Worm (Caenorhabditis elegans) whole organism, mixed stage, embryonic: Measurements from ENCODE around the gene bir-1.
A peak's percentile ranks its signal among the peaks of the same experiment; 100 is the strongest.

ENCODE experiments used
- M03D4.4 ChIP-seq: sonication (generic microtip); optimal IDR thresholded peaks from 2 replicates; lab custom pipeline; 2017; ENCODE audit warnings: mild to moderate bottlenecking, missing genetic modification characterization, missing compliant biosample characterization
- bed-3 ChIP-seq: fragments of 200-800 bp; sonication (Bioruptor generic); optimal IDR thresholded peaks from 3 replicates; lab custom pipeline; 2018; ENCODE audit warnings: mild to moderate bottlenecking, missing genetic modification characterization, moderate library complexity, missing compliant biosample characterization
- blmp-1 ChIP-seq: fragments of 150-350 bp; optimal IDR thresholded peaks from 2 replicates; lab custom pipeline; 2014; ENCODE audit warnings: missing biosample characterization, missing genetic modification characterization
- ceh-39 ChIP-seq: fragments of 150-350 bp; optimal IDR thresholded peaks from 2 replicates; lab custom pipeline; 2014; ENCODE audit warnings: missing biosample characterization, missing genetic modification characterization
- ceh-43 ChIP-seq: fragments of 200-800 bp; sonication (Bioruptor generic); optimal IDR thresholded peaks from 2 replicates; lab custom pipeline; 2018; ENCODE audit warnings: mild to moderate bottlenecking, missing genetic modification characterization, moderate library complexity, missing compliant biosample characterization
- ceh-83 ChIP-seq: fragments of 200-800 bp; sonication (Bioruptor generic); optimal IDR thresholded peaks from 2 replicates; lab custom pipeline; 2018; ENCODE audit warnings: mild to moderate bottlenecking, missing genetic modification characterization, missing compliant biosample characterization
- ces-1 ChIP-seq: fragments of 150-350 bp; optimal IDR thresholded peaks from 2 replicates; lab custom pipeline; 2014; ENCODE audit warnings: missing biosample characterization, missing genetic modification reagents, missing genetic modification characterization
- cnd-1 ChIP-seq: fragments of 200-800 bp; sonication (Bioruptor generic); optimal IDR thresholded peaks from 2 replicates; lab custom pipeline; 2018; ENCODE audit warnings: mild to moderate bottlenecking, missing genetic modification characterization, missing compliant biosample characterization
- drap-1 ChIP-seq: fragments of 200-800 bp; sonication (Bioruptor generic); optimal IDR thresholded peaks from 3 replicates; lab custom pipeline; 2018; ENCODE audit warnings: mild to moderate bottlenecking, missing genetic modification characterization, missing compliant biosample characterization
- elt-1 ChIP-seq: sonication (generic microtip); optimal IDR thresholded peaks from 2 replicates; lab custom pipeline; 2017; ENCODE audit warnings: missing genetic modification characterization, mild to moderate bottlenecking, missing compliant biosample characterization, antibody characterized with exemption, moderate library complexity, borderline replicate concordance; ENCODE audit not compliant: insufficient read depth
- elt-3 ChIP-seq: fragments of 150-350 bp; optimal IDR thresholded peaks from 2 replicates; lab custom pipeline; 2014; ENCODE audit warnings: missing biosample characterization, missing genetic modification characterization
- flh-1 ChIP-seq: fragments of 200-800 bp; sonication (Bioruptor generic); optimal IDR thresholded peaks from 2 replicates; lab custom pipeline; 2018; ENCODE audit warnings: mild to moderate bottlenecking, missing genetic modification characterization, moderate library complexity, missing compliant biosample characterization
- ham-2 ChIP-seq: fragments of 200-800 bp; sonication (Bioruptor generic); optimal IDR thresholded peaks from 2 replicates; lab custom pipeline; 2018; ENCODE audit warnings: mild to moderate bottlenecking, missing genetic modification characterization, missing compliant biosample characterization
- hlh-1 ChIP-seq: fragments of 150-350 bp; optimal IDR thresholded peaks from 2 replicates; lab custom pipeline; 2014; ENCODE audit warnings: missing biosample characterization, missing genetic modification reagents, missing genetic modification characterization
- lin-13 ChIP-seq: fragments of 150-350 bp; optimal IDR thresholded peaks from 2 replicates; lab custom pipeline; 2014; ENCODE audit warnings: missing biosample characterization, missing genetic modification characterization
- lin-32 ChIP-seq: fragments of 200-800 bp; sonication (Bioruptor generic); optimal IDR thresholded peaks from 2 replicates; lab custom pipeline; 2018; ENCODE audit warnings: mild to moderate bottlenecking, missing genetic modification characterization, missing compliant biosample characterization
- lsy-2 ChIP-seq: fragments of 150-350 bp; optimal IDR thresholded peaks from 2 replicates; lab custom pipeline; 2014; ENCODE audit warnings: missing biosample characterization, missing genetic modification characterization
- mab-5 ChIP-seq: fragments of 150-350 bp; optimal IDR thresholded peaks from 2 replicates; lab custom pipeline; 2014; ENCODE audit warnings: missing biosample characterization, missing genetic modification characterization
- mep-1 ChIP-seq: fragments of 150-350 bp; optimal IDR thresholded peaks from 2 replicates; lab custom pipeline; 2017; ENCODE audit warnings: missing biosample characterization, missing genetic modification reagents, missing genetic modification characterization, inconsistent platforms
- mls-2 ChIP-seq: sonication (generic microtip); optimal IDR thresholded peaks from 2 replicates; lab custom pipeline; 2016; ENCODE audit warnings: mild to moderate bottlenecking, missing genetic modification characterization, moderate library complexity, missing compliant biosample characterization
- nhr-12 ChIP-seq: fragments of 150-350 bp; optimal IDR thresholded peaks from 2 replicates; lab custom pipeline; 2014; ENCODE audit warnings: missing biosample characterization, missing genetic modification characterization
- nhr-2 ChIP-seq: fragments of 150-350 bp; optimal IDR thresholded peaks from 2 replicates; lab custom pipeline; 2014; ENCODE audit warnings: missing biosample characterization, missing genetic modification characterization
- nhr-237 ChIP-seq: fragments of 150-350 bp; optimal IDR thresholded peaks from 2 replicates; lab custom pipeline; 2014; ENCODE audit warnings: missing biosample characterization, missing genetic modification characterization
- nhr-28 ChIP-seq: fragments of 150-350 bp; optimal IDR thresholded peaks from 2 replicates; lab custom pipeline; 2014; ENCODE audit warnings: missing biosample characterization, missing genetic modification characterization
- pha-4 ChIP-seq: fragments of 150-350 bp; optimal IDR thresholded peaks from 2 replicates; lab custom pipeline; 2018; ENCODE audit warnings: missing biosample characterization, missing genetic modification reagents, missing genetic modification characterization
- sem-2 ChIP-seq: fragments of 200-800 bp; sonication (Bioruptor generic); optimal IDR thresholded peaks from 2 replicates; lab custom pipeline; 2018; ENCODE audit warnings: mild to moderate bottlenecking, missing genetic modification characterization, missing compliant biosample characterization
- snpc-4 ChIP-seq: fragments of 150-350 bp; optimal IDR thresholded peaks from 2 replicates; lab custom pipeline; 2014; ENCODE audit warnings: missing biosample characterization, missing genetic modification characterization
- sptf-1 ChIP-seq: sonication (generic microtip); optimal IDR thresholded peaks from 2 replicates; lab custom pipeline; 2017; ENCODE audit warnings: mild to moderate bottlenecking, missing genetic modification characterization, moderate library complexity, missing compliant biosample characterization
- tbx-8 ChIP-seq: fragments of 200-800 bp; sonication (Bioruptor generic); optimal IDR thresholded peaks from 2 replicates; lab custom pipeline; 2018; ENCODE audit warnings: mild to moderate bottlenecking, missing genetic modification characterization, moderate library complexity, missing compliant biosample characterization
- unc-120 ChIP-seq: sonication (generic microtip); optimal IDR thresholded peaks from 2 replicates; lab custom pipeline; 2017; ENCODE audit warnings: missing genetic modification characterization, missing compliant biosample characterization; ENCODE audit not compliant: poor library complexity, severe bottlenecking
- unc-62 ChIP-seq: fragments of 150-350 bp; optimal IDR thresholded peaks from 2 replicates; lab custom pipeline; 2014; ENCODE audit warnings: missing biosample characterization, missing genetic modification reagents, missing genetic modification characterization
- ztf-11 ChIP-seq: fragments of 150-350 bp; optimal IDR thresholded peaks from 2 replicates; lab custom pipeline; 2014; ENCODE audit warnings: missing biosample characterization, missing genetic modification characterization

Gene bir-1

DNA sequence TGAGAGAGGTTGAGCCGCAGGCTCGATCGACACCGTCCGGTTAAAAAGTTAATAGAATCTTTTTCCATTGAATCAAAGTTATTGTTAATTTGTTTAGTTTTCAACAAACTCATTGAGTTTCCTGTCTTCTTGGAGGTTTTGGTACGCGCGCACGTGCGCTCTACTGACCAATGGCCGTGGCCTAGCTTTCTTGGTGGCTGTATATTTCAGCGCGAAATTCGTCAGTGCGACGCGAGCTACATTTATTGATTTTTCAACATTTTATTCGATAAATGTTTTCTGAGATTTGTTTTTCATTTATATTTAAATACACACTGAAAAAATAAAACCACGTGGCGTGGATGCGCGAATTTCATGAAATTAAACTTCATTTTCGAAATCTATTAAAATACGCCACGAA lies at the start of gene bir-1:
Gene bir-1 (plus strand): TSS at position 312 of the 400 bp plus-strand sequence.
- TF ChIP-seq lsy-2 (tag; lab: Kevin White, UChicago) (peak; percentile 51), nhr-237 (peak; percentile 30), bed-3 (GFP tag; lab: Kevin White, UChicago) (no peak), ceh-39 (tag; lab: Kevin White, UChicago) (peak; percentile 76), mls-2 (no peak), lin-13 (tag; lab: Kevin White, UChicago) (peak; percentile 14), pha-4 (no peak), cnd-1 (no peak), ces-1 (GFP tag; lab: Kevin White, UChicago) (peak; percentile 55), lin-32 (GFP tag; lab: Kevin White, UChicago) (no peak), blmp-1 (no peak), ceh-83 (no peak), mep-1 (tag; lab: Kevin White, UChicago) (peak; percentile 83), hlh-1 (tag; lab: Kevin White, UChicago) (peak; percentile 57), nhr-2 (tag; lab: Kevin White, UChicago) (peak; percentile 26), snpc-4 (tag; lab: Kevin White, UChicago) (no peak), mab-5 (tag; lab: Kevin White, UChicago) (no peak), nhr-28 (tag; lab: Kevin White, UChicago) (no peak)
- TF ChIP-seq, all 35 proteins: peak for 8

DNA sequence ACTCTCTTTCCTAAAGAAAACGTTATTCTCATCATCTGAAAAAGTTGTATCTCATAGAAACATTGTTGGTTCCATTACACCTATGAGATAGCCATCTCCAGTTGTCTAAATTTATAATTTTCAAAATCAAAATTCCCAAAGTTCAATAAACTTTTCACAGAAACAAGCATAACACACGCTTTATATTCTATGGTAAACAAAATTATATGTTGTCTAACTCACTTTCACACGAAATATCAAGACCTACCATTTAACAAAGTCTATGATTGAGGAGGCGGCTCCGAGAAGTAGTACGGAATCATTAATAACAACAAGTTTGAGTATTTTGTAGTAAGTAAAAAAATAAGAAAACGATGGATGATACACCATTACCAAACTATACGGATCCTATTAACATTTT lies 45.5 kb upstream of the bir-1 start, which contains the start of gene srx-84:
Gene srx-84 (plus strand): TSS at position 301 of the 400 bp plus-strand sequence.
- TF ChIP-seq hlh-1 (tag; lab: Kevin White, UChicago) (no peak), unc-62 (no peak), sem-2 (GFP tag; lab: Kevin White, UChicago) (no peak), sptf-1 (tag; lab: Kevin White, UChicago) (no peak), mep-1 (tag; lab: Kevin White, UChicago) (no peak), ztf-11 (tag; lab: Kevin White, UChicago) (no peak), unc-120 (no peak), lsy-2 (tag; lab: Kevin White, UChicago) (no peak), lin-13 (tag; lab: Kevin White, UChicago) (no peak), snpc-4 (tag; lab: Kevin White, UChicago) (no peak), nhr-12 (tag; lab: Kevin White, UChicago) (no peak), mls-2 (no peak), mab-5 (tag; lab: Kevin White, UChicago) (no peak), cnd-1 (no peak), elt-3 (no peak), elt-1 (no peak), ham-2 (no peak), pha-4 (no peak)

DNA sequence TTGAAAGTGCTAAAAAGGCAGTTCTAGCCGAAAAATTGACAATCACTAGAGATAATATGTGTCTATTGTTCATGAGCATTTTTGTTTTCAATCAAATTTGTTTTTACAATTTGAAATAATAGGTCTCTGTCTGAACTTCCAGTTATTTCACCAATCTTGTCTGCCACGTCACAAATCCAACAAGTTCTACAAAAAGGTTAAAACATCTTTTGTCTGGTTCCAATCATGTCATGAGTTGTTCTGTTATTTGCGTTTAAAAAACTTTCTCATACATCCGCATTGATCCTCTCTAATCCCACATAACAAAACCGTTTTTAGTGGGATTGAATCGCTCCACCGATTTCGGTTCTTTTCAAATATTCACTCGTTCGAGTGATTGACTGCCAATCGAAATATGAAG lies 43.5 kb upstream of the bir-1 start, which contains the start of gene F35B12.9:
Gene F35B12.9 (plus strand): TSS at position 372 of the 400 bp plus-strand sequence.
- TF ChIP-seq unc-120 (no peak), sem-2 (GFP tag; lab: Kevin White, UChicago) (no peak), cnd-1 (no peak), ceh-43 (GFP tag; lab: Kevin White, UChicago) (no peak), mab-5 (tag; lab: Kevin White, UChicago) (no peak), elt-1 (no peak), tbx-8 (GFP tag; lab: Kevin White, UChicago) (no peak), lsy-2 (tag; lab: Kevin White, UChicago) (no peak), drap-1 (no peak), ham-2 (no peak)

DNA sequence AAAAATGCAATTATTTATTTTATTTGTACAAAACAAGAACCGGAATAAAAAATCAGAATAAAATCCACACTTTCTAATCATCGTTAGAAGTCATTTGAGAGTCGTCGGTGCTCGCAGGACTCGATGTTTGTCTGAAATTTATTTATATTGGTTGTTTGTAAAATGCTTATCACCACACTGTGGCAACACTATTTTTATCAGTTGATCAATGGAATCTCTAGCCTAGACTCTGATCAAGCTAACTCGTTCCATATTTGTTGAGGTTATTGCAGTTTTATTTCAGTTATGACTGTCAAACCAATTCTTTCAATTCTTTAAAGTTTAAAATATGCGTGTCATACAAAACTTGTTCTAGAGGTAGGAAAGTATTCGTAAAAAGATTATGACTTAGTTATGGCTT lies 39.8 kb upstream of the bir-1 start, which contains the start of gene dhs-20:
Gene dhs-20 (minus strand): TSS at position 80 of the 400 bp plus-strand sequence.
- no peak for TF ChIP-seq tbx-8 (GFP tag; lab: Kevin White, UChicago)
- TF ChIP-seq M03D4.4: no peak
- no peak for TF ChIP-seq unc-120
- no peak for TF ChIP-seq drap-1

DNA sequence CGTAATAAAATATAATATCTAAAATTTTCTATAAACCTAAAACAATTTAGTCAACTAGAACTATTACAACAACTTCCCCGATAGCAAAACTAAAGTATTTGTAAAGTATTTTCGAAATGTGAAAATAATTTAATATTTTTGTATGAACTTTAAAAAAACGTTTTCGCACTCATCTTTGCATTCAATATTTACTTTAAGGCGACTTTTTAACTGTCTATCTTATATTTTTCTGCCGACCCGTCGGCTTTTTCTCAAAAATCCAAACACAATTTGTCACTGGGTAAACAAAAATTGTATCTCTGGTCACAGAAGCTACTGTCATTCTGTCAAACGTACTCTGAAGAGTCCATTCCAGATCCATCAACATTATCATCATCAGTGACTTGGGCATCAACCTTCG lies 39.0 kb upstream of the bir-1 start:
- TF ChIP-seq drap-1 (no peak), tbx-8 (GFP tag; lab: Kevin White, UChicago) (no peak), mls-2 (no peak), flh-1 (GFP tag; lab: Kevin White, UChicago) (no peak), ztf-11 (tag; lab: Kevin White, UChicago) (no peak), nhr-237 (no peak), M03D4.4 (no peak), snpc-4 (tag; lab: Kevin White, UChicago) (no peak), cnd-1 (no peak), blmp-1 (no peak), nhr-12 (tag; lab: Kevin White, UChicago) (no peak), nhr-2 (tag; lab: Kevin White, UChicago) (no peak), lsy-2 (tag; lab: Kevin White, UChicago) (no peak), lin-13 (tag; lab: Kevin White, UChicago) (no peak)
- TF ChIP-seq, all 35 proteins: peak for 0
